Worm (Caenorhabditis elegans) whole organism, late embryonic: ENCODE results near the gene nhr-212.

ENCODE experiments used
- C08G9.2 ChIP-seq: sonication (generic microtip); optimal IDR thresholded peaks from 2 replicates; lab custom pipeline; 2016; ENCODE audit warnings: mild to moderate bottlenecking, missing genetic modification characterization, moderate library complexity, missing compliant biosample characterization
- K02D7.2 ChIP-seq: sonication (generic microtip); optimal IDR thresholded peaks from 2 replicates; lab custom pipeline; 2017; ENCODE audit warnings: mild to moderate bottlenecking, missing genetic modification characterization, missing compliant biosample characterization
- K09A11.1 ChIP-seq: sonication (generic microtip); optimal IDR thresholded peaks from 2 replicates; lab custom pipeline; 2017; ENCODE audit warnings: antibody characterized with exemption, mild to moderate bottlenecking, missing genetic modification characterization, missing compliant biosample characterization; ENCODE audit not compliant: insufficient read depth
- ceh-2 ChIP-seq: sonication (generic microtip); optimal IDR thresholded peaks from 2 replicates; lab custom pipeline; 2016; ENCODE audit warnings: missing genotype, missing genetic modification characterization, missing compliant biosample characterization
- ceh-22 ChIP-seq: sonication (generic microtip); optimal IDR thresholded peaks from 2 replicates; lab custom pipeline; 2017; ENCODE audit warnings: missing biosample characterization, missing genetic modification characterization
- ceh-30 ChIP-seq: fragments of 150-350 bp; optimal IDR thresholded peaks from 2 replicates; lab custom pipeline; 2014; ENCODE audit warnings: missing biosample characterization, missing genetic modification characterization
- ceh-31 ChIP-seq: sonication (generic microtip); optimal IDR thresholded peaks from 2 replicates; lab custom pipeline; 2016; ENCODE audit warnings: missing genetic modification characterization, missing compliant biosample characterization
- ceh-48 ChIP-seq: sonication (generic microtip); optimal IDR thresholded peaks from 2 replicates; lab custom pipeline; 2016; ENCODE audit warnings: missing genetic modification characterization, inconsistent platforms, missing compliant biosample characterization
- ceh-6 ChIP-seq: fragments of 200-800 bp; sonication (Bioruptor generic); optimal IDR thresholded peaks from 2 replicates; lab custom pipeline; 2018; ENCODE audit warnings: mild to moderate bottlenecking, missing genetic modification characterization, missing compliant biosample characterization
- elt-2 ChIP-seq: sonication (generic microtip); optimal IDR thresholded peaks from 2 replicates; lab custom pipeline; 2016; ENCODE audit warnings: missing genetic modification reagents, missing genetic modification characterization, missing compliant biosample characterization
- hlh-13 ChIP-seq: fragments of 200-800 bp; sonication (Bioruptor generic); optimal IDR thresholded peaks from 2 replicates; lab custom pipeline; 2018; ENCODE audit warnings: mild to moderate bottlenecking, missing genetic modification characterization, missing compliant biosample characterization
- hlh-30 ChIP-seq: sonication (generic microtip); optimal IDR thresholded peaks from 2 replicates; lab custom pipeline; 2017; ENCODE audit warnings: antibody characterized with exemption, missing genetic modification characterization, missing compliant biosample characterization; ENCODE audit not compliant: insufficient read depth
- nfya-1 ChIP-seq: sonication (generic microtip); optimal IDR thresholded peaks from 2 replicates; lab custom pipeline; 2017; ENCODE audit warnings: missing genetic modification characterization, mild to moderate bottlenecking, missing compliant biosample characterization, antibody characterized with exemption, moderate library complexity
- pag-3 ChIP-seq: sonication (generic microtip); optimal IDR thresholded peaks from 2 replicates; lab custom pipeline; 2016; ENCODE audit warnings: missing compliant biosample characterization, missing genetic modification characterization, borderline replicate concordance
- pax-1 ChIP-seq: fragments of 150-350 bp; optimal IDR thresholded peaks from 2 replicates; lab custom pipeline; 2014; ENCODE audit warnings: missing biosample characterization, missing genetic modification characterization
- pros-1 ChIP-seq: fragments of 150-350 bp; optimal IDR thresholded peaks from 2 replicates; lab custom pipeline; 2014; ENCODE audit warnings: missing biosample characterization, missing genetic modification reagents, missing genetic modification characterization
- tbx-2 ChIP-seq: sonication (generic microtip); optimal IDR thresholded peaks from 2 replicates; lab custom pipeline; 2016; ENCODE audit warnings: missing genetic modification characterization, missing compliant biosample characterization
- unc-55 ChIP-seq: sonication (generic microtip); optimal IDR thresholded peaks from 2 replicates; lab custom pipeline; 2017; ENCODE audit warnings: missing biosample characterization, missing genetic modification reagents, missing genetic modification characterization
- unc-86 ChIP-seq: sonication (generic microtip); optimal IDR thresholded peaks from 2 replicates; lab custom pipeline; 2016; ENCODE audit warnings: missing genetic modification characterization, missing compliant biosample characterization

nhr-212 gene

ce11 chrV:525040-525439 is 40.4 kb downstream of the nhr-212 start, which contains the start of gene R11G11.16:
Gene R11G11.16, minus strand, starts transcription at chrV:525140.
- TF ChIP-seq pros-1 (tag; lab: Kevin White, UChicago) = no peak
- no peak for TF ChIP-seq ceh-48 (tag; lab: Kevin White, UChicago)
- TF ChIP-seq unc-86 (tag; lab: Kevin White, UChicago) = no peak
- no peak for TF ChIP-seq hlh-30
- no peak for TF ChIP-seq ceh-6 (GFP tag; lab: Kevin White, UChicago)
- TF ChIP-seq, all 69 proteins: peak for 0

- TF ChIP-seq C08G9.2 (tag; lab: Kevin White, UChicago) (no peak), hlh-13 (GFP tag; lab: Kevin White, UChicago) (no peak)
These were observed 42.9 kb downstream of the nhr-212 start, which contains the start of gene srw-108 for ce11 chrV:527602-528001. Gene srw-108, plus strand, starts transcription at chrV:527902.

- peak; percentile 38 for TF ChIP-seq tbx-2
- no peak for TF ChIP-seq K02D7.2 (tag; lab: Kevin White, UChicago)
- TF ChIP-seq pax-1 (tag; lab: Kevin White, UChicago) = peak; percentile 21
- TF ChIP-seq elt-2 = peak; percentile 72
- TF ChIP-seq pag-3 = no peak
- TF ChIP-seq unc-55 = peak; percentile 67
- peak; percentile 38 for TF ChIP-seq ceh-31 (tag; lab: Kevin White, UChicago)
- no peak for TF ChIP-seq K09A11.1
- peak; percentile 34 for TF ChIP-seq nfya-1 (tag; lab: Kevin White, UChicago)
- no peak for TF ChIP-seq ceh-2 (tag; lab: Kevin White, UChicago)
- TF ChIP-seq ceh-30 = no peak
These were observed 47.4 kb downstream of the nhr-212 start, which contains the start of gene nhr-58 for ce11 chrV:532046-532445. Gene nhr-58, plus strand, starts transcription at chrV:532259.

- peak; percentile 14 for TF ChIP-seq nfya-1 (tag; lab: Kevin White, UChicago)
- no peak for TF ChIP-seq ceh-22 (tag; lab: Kevin White, UChicago)
- TF ChIP-seq elt-2 = peak; percentile 21
These were observed 49.5 kb downstream of the nhr-212 start, which contains the start of gene nhr-132 for ce11 chrV:534176-534575. Gene nhr-132, plus strand, starts transcription at chrV:534446.
